Fruit fly (Drosophila melanogaster) whole organism, adult: Measurements from ENCODE around the gene lwr.
A peak's percentile ranks its signal among the peaks of the same experiment; 100 is the strongest.

ENCODE experiments used
- CG11617 ChIP-seq: fragments of 200-800 bp; sonication (Bioruptor generic); optimal IDR thresholded peaks from 2 replicates; lab custom pipeline; 2017; ENCODE audit warnings: mild to moderate bottlenecking, missing biosample characterization, missing genetic modification reagents, missing genetic modification characterization
- CG12768 ChIP-seq: fragments of 200-800 bp; sonication (Bioruptor generic); optimal IDR thresholded peaks from 2 replicates; lab custom pipeline; 2017; ENCODE audit warnings: missing biosample characterization, missing genetic modification characterization, mild to moderate bottlenecking, moderate library complexity, missing genetic modification reagents
- CG14711 ChIP-seq: fragments of 200-800 bp; sonication (Bioruptor generic); optimal IDR thresholded peaks from 2 replicates; lab custom pipeline; 2018; ENCODE audit warnings: missing biosample characterization, mild to moderate bottlenecking, missing genetic modification characterization, moderate library complexity
- CG1620 ChIP-seq: fragments of 200-800 bp; sonication (Bioruptor generic); optimal IDR thresholded peaks from 2 replicates; lab custom pipeline; 2016; ENCODE audit warnings: missing biosample characterization, missing genetic modification characterization
- CG33017 ChIP-seq: fragments of 200-800 bp; sonication (Bioruptor generic); optimal IDR thresholded peaks from 2 replicates; lab custom pipeline; 2018; ENCODE audit warnings: missing biosample characterization, mild to moderate bottlenecking, missing genetic modification characterization, moderate library complexity
- CG5204 ChIP-seq: fragments of 200-800 bp; sonication (Bioruptor generic); optimal IDR thresholded peaks from 2 replicates; lab custom pipeline; 2016; ENCODE audit warnings: missing biosample characterization, missing genetic modification characterization
- CG7045 ChIP-seq: fragments of 200-800 bp; sonication (Bioruptor generic); optimal IDR thresholded peaks from 2 replicates; lab custom pipeline; 2017; ENCODE audit warnings: missing biosample characterization, mild to moderate bottlenecking, missing genetic modification characterization
- CG7101 ChIP-seq: fragments of 200-800 bp; sonication (Bioruptor generic); optimal IDR thresholded peaks from 2 replicates; lab custom pipeline; 2018; ENCODE audit warnings: missing biosample characterization, mild to moderate bottlenecking, missing genetic modification characterization, moderate library complexity
- Clk ChIP-seq: fragments of 200-800 bp; sonication (Bioruptor generic); optimal IDR thresholded peaks from 2 replicates; lab custom pipeline; 2017; ENCODE audit warnings: missing biosample characterization, missing genetic modification characterization
- Crg-1 ChIP-seq: fragments of 200-800 bp; sonication (Bioruptor generic); optimal IDR thresholded peaks from 2 replicates; lab custom pipeline; 2016; ENCODE audit warnings: missing biosample characterization, missing genetic modification characterization
- Hr96 ChIP-seq: fragments of 200-800 bp; sonication (Bioruptor generic); optimal IDR thresholded peaks from 2 replicates; lab custom pipeline; 2016; ENCODE audit warnings: missing biosample characterization, missing genetic modification characterization
- Mnt ChIP-seq: fragments of 200-800 bp; sonication (Bioruptor generic); optimal IDR thresholded peaks from 2 replicates; lab custom pipeline; 2016; ENCODE audit warnings: missing biosample characterization, mild to moderate bottlenecking, missing genetic modification characterization
- bab1 ChIP-seq: fragments of 200-800 bp; sonication (Bioruptor generic); optimal IDR thresholded peaks from 3 replicates; lab custom pipeline; 2019; ENCODE audit warnings: missing biosample characterization, mild to moderate bottlenecking, missing genetic modification characterization, moderate library complexity
- cic ChIP-seq: fragments of 200-800 bp; sonication (Bioruptor generic); optimal IDR thresholded peaks from 2 replicates; lab custom pipeline; 2017; ENCODE audit warnings: missing biosample characterization, mild to moderate bottlenecking, missing genetic modification characterization, moderate library complexity
- cnc ChIP-seq, 2 experiments: fragments of >200 bp; optimal IDR thresholded peaks; 2 replicates each; lab custom pipeline; 2017
- kay ChIP-seq: fragments of 200-800 bp; sonication (Bioruptor generic); peaks from one replicate; lab custom pipeline; 2016; ENCODE audit warnings: missing biosample characterization, missing genetic modification characterization, borderline replicate concordance
- ovo ChIP-seq: fragments of 200-800 bp; sonication (Bioruptor generic); optimal IDR thresholded peaks from 2 replicates; lab custom pipeline; 2016; ENCODE audit warnings: missing biosample characterization, missing genetic modification characterization
- pad ChIP-seq: fragments of 200-800 bp; sonication (Bioruptor generic); optimal IDR thresholded peaks from 3 replicates; lab custom pipeline; 2017; ENCODE audit warnings: missing biosample characterization, missing genetic modification characterization, mild to moderate bottlenecking, moderate library complexity, missing genetic modification reagents
- tj ChIP-seq: fragments of 200-800 bp; sonication (Bioruptor generic); optimal IDR thresholded peaks from 3 replicates; lab custom pipeline; 2017; ENCODE audit warnings: missing biosample characterization, mild to moderate bottlenecking, missing genetic modification characterization, moderate library complexity
- toe ChIP-seq: fragments of 200-800 bp; sonication (Bioruptor generic); optimal IDR thresholded peaks from 2 replicates; lab custom pipeline; 2016; ENCODE audit warnings: missing biosample characterization, missing genetic modification characterization

The lwr gene

dm6 chr2L:499939-500338 is 42.4 kb downstream of the lwr start:
- TF ChIP-seq CG14711 (tag; lab: Kevin White, UChicago) (no peak), cnc (optimal IDR thresholded peaks at IDR 0.05; lab: Kevin White, UChicago) (no peak), CG5204 (GFP tag; lab: Kevin White, UChicago) (no peak), CG7045 (GFP tag; lab: Kevin White, UChicago) (no peak), CG12768 (GFP tag; lab: Kevin White, UChicago) (no peak), cic (GFP tag; lab: Kevin White, UChicago) (no peak), toe (GFP tag; lab: Kevin White, UChicago) (no peak), CG33017 (tag; lab: Kevin White, UChicago) (no peak), CG1620 (GFP tag; lab: Kevin White, UChicago) (no peak), Mnt (GFP tag; lab: Kevin White, UChicago) (no peak), CG11617 (no peak), Clk (GFP tag; lab: Kevin White, UChicago) (no peak), tj (GFP tag; lab: Kevin White, UChicago) (no peak), pad (GFP tag; lab: Kevin White, UChicago) (no peak), CG7101 (tag; lab: Kevin White, UChicago) (no peak), Crg-1 (GFP tag; lab: Kevin White, UChicago) (no peak), kay (GFP tag; lab: Kevin White, UChicago) (no peak), ovo (GFP tag; lab: Kevin White, UChicago) (no peak), Hr96 (GFP tag; lab: Kevin White, UChicago) (no peak), bab1 (GFP tag; lab: Kevin White, UChicago) (no peak)

- no peak for TF ChIP-seq Crg-1 (GFP tag; lab: Kevin White, UChicago)
- no peak for TF ChIP-seq Hr96 (GFP tag; lab: Kevin White, UChicago)
- TF ChIP-seq cnc (optimal IDR thresholded peaks at IDR 0.05; lab: Kevin White, UChicago) = no peak
- no peak for TF ChIP-seq toe (GFP tag; lab: Kevin White, UChicago)
- TF ChIP-seq bab1 (GFP tag; lab: Kevin White, UChicago) = no peak
Measured at dm6 chr2L:498474-498821, 43.9 kb downstream of the lwr start.

dm6 chr2L:497657-498473 is 44.5 kb downstream of the lwr start:
- TF ChIP-seq CG11617 (no peak), CG1620 (GFP tag; lab: Kevin White, UChicago) (no peak), Hr96 (GFP tag; lab: Kevin White, UChicago) (no peak), Crg-1 (GFP tag; lab: Kevin White, UChicago) (no peak), CG7101 (tag; lab: Kevin White, UChicago) (no peak), pad (GFP tag; lab: Kevin White, UChicago) (no peak), tj (GFP tag; lab: Kevin White, UChicago) (no peak), CG7045 (GFP tag; lab: Kevin White, UChicago) (no peak), CG12768 (GFP tag; lab: Kevin White, UChicago) (no peak), CG33017 (tag; lab: Kevin White, UChicago) (no peak), toe (GFP tag; lab: Kevin White, UChicago) (no peak), CG14711 (tag; lab: Kevin White, UChicago) (no peak)

dm6 chr2L:496841-497240 is 45.5 kb downstream of the lwr start:
- TF ChIP-seq tj (GFP tag; lab: Kevin White, UChicago) = no peak
- TF ChIP-seq cnc (optimal IDR thresholded peaks at IDR 0.05; lab: Kevin White, UChicago) = no peak
- TF ChIP-seq CG12768 (GFP tag; lab: Kevin White, UChicago) = no peak
- TF ChIP-seq ovo (GFP tag; lab: Kevin White, UChicago) = no peak
- TF ChIP-seq Hr96 (GFP tag; lab: Kevin White, UChicago) = no peak
- TF ChIP-seq Crg-1 (GFP tag; lab: Kevin White, UChicago) = no peak
- no peak for TF ChIP-seq CG5204 (GFP tag; lab: Kevin White, UChicago)
- no peak for TF ChIP-seq pad (GFP tag; lab: Kevin White, UChicago)
- no peak for TF ChIP-seq CG14711 (tag; lab: Kevin White, UChicago)
- TF ChIP-seq cic (GFP tag; lab: Kevin White, UChicago) = no peak
- no peak for TF ChIP-seq CG7101 (tag; lab: Kevin White, UChicago)
- no peak for TF ChIP-seq CG1620 (GFP tag; lab: Kevin White, UChicago)
- no peak for TF ChIP-seq CG11617

dm6 chr2L:496436-496835 is 45.9 kb downstream of the lwr start:
- TF ChIP-seq tj (GFP tag; lab: Kevin White, UChicago) (peak; percentile 60), CG1620 (GFP tag; lab: Kevin White, UChicago) (no peak)

- no peak for TF ChIP-seq CG11617
- TF ChIP-seq CG1620 (GFP tag; lab: Kevin White, UChicago) = no peak
- no peak for TF ChIP-seq bab1 (GFP tag; lab: Kevin White, UChicago)
- no peak for TF ChIP-seq pad (GFP tag; lab: Kevin White, UChicago)
- no peak for TF ChIP-seq Crg-1 (GFP tag; lab: Kevin White, UChicago)
- no peak for TF ChIP-seq CG14711 (tag; lab: Kevin White, UChicago)
- no peak for TF ChIP-seq tj (GFP tag; lab: Kevin White, UChicago)
- TF ChIP-seq Mnt (GFP tag; lab: Kevin White, UChicago) = no peak
- no peak for TF ChIP-seq CG33017 (tag; lab: Kevin White, UChicago)
- no peak for TF ChIP-seq kay (GFP tag; lab: Kevin White, UChicago)
- no peak for TF ChIP-seq cnc (optimal IDR thresholded peaks at IDR 0.05; lab: Kevin White, UChicago)
- no peak for TF ChIP-seq toe (GFP tag; lab: Kevin White, UChicago)
- no peak for TF ChIP-seq ovo (GFP tag; lab: Kevin White, UChicago)
- TF ChIP-seq CG12768 (GFP tag; lab: Kevin White, UChicago) = no peak
Measured at dm6 chr2L:495381-496240, 46.8 kb downstream of the lwr start.
